Worm (Caenorhabditis elegans) whole organism, midembryonic: Measurements from ENCODE around the gene C56E6.2.

Experiments
- T22C8.4 ChIP-seq: fragments of 200-800 bp; sonication (Bioruptor generic); IDR thresholded peaks from 2 replicates; pipeline ENCODE4 v1.3.6; 2022; ENCODE audit warnings: missing genetic modification characterization, missing compliant biosample characterization
- cog-1 ChIP-seq: sonication (generic microtip); optimal IDR thresholded peaks from 2 replicates; lab custom pipeline; 2016; ENCODE audit warnings: missing genetic modification characterization, missing compliant biosample characterization
- flt-1 ChIP-seq: fragments of 200-800 bp; sonication (Bioruptor generic); IDR thresholded peaks from 2 replicates; pipeline ENCODE4 v1.3.6; 2022; ENCODE audit warnings: missing genetic modification characterization, missing compliant biosample characterization
- klf-2 ChIP-seq: fragments of 200-800 bp; sonication (Bioruptor generic); conservative IDR thresholded peaks from 2 replicates; pipeline ENCODE4 v1.3.6; 2022; ENCODE audit warnings: missing genetic modification reagents, missing genetic modification characterization, missing compliant biosample characterization
- med-1 ChIP-seq: sonication (generic microtip); optimal IDR thresholded peaks from 2 replicates; lab custom pipeline; 2017; ENCODE audit warnings: missing genetic modification characterization, mild to moderate bottlenecking, missing compliant biosample characterization, antibody characterized with exemption, missing genetic modification reagents; ENCODE audit not compliant: insufficient read depth
- ref-1 ChIP-seq: fragments of 200-800 bp; sonication (Bioruptor generic); conservative IDR thresholded peaks from 2 replicates; pipeline ENCODE4 v1.3.6; 2022; ENCODE audit warnings: missing genetic modification reagents, missing genetic modification characterization, missing compliant biosample characterization
- ztf-23 ChIP-seq: fragments of 200-800 bp; sonication (Bioruptor generic); IDR thresholded peaks from 2 replicates; pipeline ENCODE4 v1.3.6; 2022; ENCODE audit warnings: missing genetic modification reagents, missing genetic modification characterization, missing compliant biosample characterization
- ztf-29 ChIP-seq: fragments of 200-800 bp; sonication (Bioruptor generic); IDR thresholded peaks from 2 replicates; pipeline ENCODE4 v1.3.6; 2022; ENCODE audit warnings: missing genetic modification reagents, missing genetic modification characterization, missing compliant biosample characterization

ce11 chrII:6562203-6562867 lies 37.6 kb downstream of the C56E6.2 start:
- TF ChIP-seq cog-1 (tag; lab: Kevin White, UChicago) (no peak), flt-1 (GFP tag; lab: Robert Waterston, UW) (no peak), T22C8.4 (no peak), ztf-23 (0 out of 2 replicates have a peak, but pooled peaks have one; percentile 50), ztf-29 (GFP tag; lab: Robert Waterston, UW) (no peak), med-1 (GFP tag; lab: Kevin White, UChicago) (no peak), ref-1 (GFP tag; lab: Robert Waterston, UW) (no peak), klf-2 (GFP tag; lab: Robert Waterston, UW) (no peak)
